Worm (Caenorhabditis elegans) whole organism, late embryonic: ENCODE data around the gene sre-5.

Experiments
- C08G9.2 ChIP-seq: sonication (generic microtip); optimal IDR thresholded peaks from 2 replicates; lab custom pipeline; 2016; ENCODE audit warnings: mild to moderate bottlenecking, missing genetic modification characterization, moderate library complexity, missing compliant biosample characterization
- C38D4.7 ChIP-seq: fragments of 200-800 bp; sonication (Bioruptor generic); optimal IDR thresholded peaks from 2 replicates; lab custom pipeline; 2018; ENCODE audit warnings: mild to moderate bottlenecking, missing genetic modification characterization, moderate library complexity, missing compliant biosample characterization
- F13H6.1 ChIP-seq: sonication (generic microtip); optimal IDR thresholded peaks from 2 replicates; lab custom pipeline; 2016; ENCODE audit warnings: missing genetic modification characterization, missing compliant biosample characterization
- K02D7.2 ChIP-seq: sonication (generic microtip); optimal IDR thresholded peaks from 2 replicates; lab custom pipeline; 2017; ENCODE audit warnings: mild to moderate bottlenecking, missing genetic modification characterization, missing compliant biosample characterization
- Y22D7AL.16 ChIP-seq: sonication (generic microtip); optimal IDR thresholded peaks from 2 replicates; lab custom pipeline; 2016; ENCODE audit warnings: missing genetic modification characterization, missing compliant biosample characterization
- ahr-1 ChIP-seq: sonication (generic microtip); optimal IDR thresholded peaks from 2 replicates; lab custom pipeline; 2016; ENCODE audit warnings: missing genetic modification characterization, missing compliant biosample characterization
- ceh-18 ChIP-seq: sonication (generic microtip); optimal IDR thresholded peaks from 2 replicates; lab custom pipeline; 2016; ENCODE audit warnings: missing genetic modification characterization, missing compliant biosample characterization
- ceh-19 ChIP-seq: fragments of 200-800 bp; sonication (Bioruptor generic); optimal IDR thresholded peaks from 2 replicates; lab custom pipeline; 2018; ENCODE audit warnings: mild to moderate bottlenecking, missing genetic modification characterization, missing compliant biosample characterization
- ceh-24 ChIP-seq: sonication (generic microtip); optimal IDR thresholded peaks from 2 replicates; lab custom pipeline; 2016; ENCODE audit warnings: mild to moderate bottlenecking, missing genetic modification characterization, missing compliant biosample characterization
- ceh-31 ChIP-seq: sonication (generic microtip); optimal IDR thresholded peaks from 2 replicates; lab custom pipeline; 2016; ENCODE audit warnings: missing genetic modification characterization, missing compliant biosample characterization
- ceh-34 ChIP-seq: sonication (generic microtip); optimal IDR thresholded peaks from 2 replicates; lab custom pipeline; 2016; ENCODE audit warnings: mild to moderate bottlenecking, missing genetic modification characterization, missing compliant biosample characterization
- ceh-45 ChIP-seq: fragments of 200-800 bp; sonication (Bioruptor generic); IDR thresholded peaks from 2 replicates; pipeline ENCODE4 v1.3.6; 2022; ENCODE audit warnings: missing genetic modification reagents, missing genetic modification characterization, missing compliant biosample characterization
- ceh-48 ChIP-seq: sonication (generic microtip); optimal IDR thresholded peaks from 2 replicates; lab custom pipeline; 2016; ENCODE audit warnings: missing genetic modification characterization, inconsistent platforms, missing compliant biosample characterization
- ceh-6 ChIP-seq: fragments of 200-800 bp; sonication (Bioruptor generic); optimal IDR thresholded peaks from 2 replicates; lab custom pipeline; 2018; ENCODE audit warnings: mild to moderate bottlenecking, missing genetic modification characterization, missing compliant biosample characterization
- dve-1 ChIP-seq: sonication (generic microtip); optimal IDR thresholded peaks from 2 replicates; lab custom pipeline; 2017; ENCODE audit warnings: antibody characterized with exemption, mild to moderate bottlenecking, missing genetic modification characterization, missing compliant biosample characterization
- elt-2 ChIP-seq: sonication (generic microtip); optimal IDR thresholded peaks from 2 replicates; lab custom pipeline; 2016; ENCODE audit warnings: missing genetic modification reagents, missing genetic modification characterization, missing compliant biosample characterization
- elt-4 ChIP-seq: sonication (generic microtip); optimal IDR thresholded peaks from 2 replicates; lab custom pipeline; 2016; ENCODE audit warnings: missing genetic modification characterization, missing compliant biosample characterization
- eyg-1 ChIP-seq: sonication (generic microtip); optimal IDR thresholded peaks from 2 replicates; lab custom pipeline; 2016; ENCODE audit warnings: missing genotype, missing genetic modification characterization, missing compliant biosample characterization
- fax-1 ChIP-seq: sonication (generic microtip); optimal IDR thresholded peaks from 2 replicates; lab custom pipeline; 2016; ENCODE audit warnings: missing genotype, missing genetic modification characterization, missing compliant biosample characterization
- fkh-10 ChIP-seq: fragments of 150-350 bp; optimal IDR thresholded peaks from 2 replicates; lab custom pipeline; 2014; ENCODE audit warnings: missing biosample characterization, missing genetic modification reagents, missing genetic modification characterization
- fkh-6 ChIP-seq: sonication (generic microtip); optimal IDR thresholded peaks from 2 replicates; lab custom pipeline; 2016; ENCODE audit warnings: missing genetic modification characterization, missing compliant biosample characterization
- hlh-13 ChIP-seq: fragments of 200-800 bp; sonication (Bioruptor generic); optimal IDR thresholded peaks from 2 replicates; lab custom pipeline; 2018; ENCODE audit warnings: mild to moderate bottlenecking, missing genetic modification characterization, missing compliant biosample characterization
- hlh-15 ChIP-seq: sonication (generic microtip); optimal IDR thresholded peaks from 2 replicates; lab custom pipeline; 2016; ENCODE audit warnings: missing genetic modification characterization, missing compliant biosample characterization
- hlh-30 ChIP-seq: sonication (generic microtip); optimal IDR thresholded peaks from 2 replicates; lab custom pipeline; 2017; ENCODE audit warnings: antibody characterized with exemption, missing genetic modification characterization, missing compliant biosample characterization; ENCODE audit not compliant: insufficient read depth
- hlh-6 ChIP-seq: sonication (generic microtip); optimal IDR thresholded peaks from 2 replicates; lab custom pipeline; 2016; ENCODE audit warnings: missing genotype, missing genetic modification characterization, missing compliant biosample characterization
- hlh-8 ChIP-seq: sonication (generic microtip); optimal IDR thresholded peaks from 2 replicates; lab custom pipeline; 2016; ENCODE audit warnings: missing genotype, missing genetic modification characterization, missing compliant biosample characterization
- lim-6 ChIP-seq: sonication (generic microtip); optimal IDR thresholded peaks from 2 replicates; lab custom pipeline; 2016; ENCODE audit warnings: missing genetic modification characterization, missing compliant biosample characterization
- mec-3 ChIP-seq: sonication (generic microtip); optimal IDR thresholded peaks from 2 replicates; lab custom pipeline; 2016; ENCODE audit warnings: borderline replicate concordance, missing genetic modification characterization, missing compliant biosample characterization
- nfya-1 ChIP-seq: sonication (generic microtip); optimal IDR thresholded peaks from 2 replicates; lab custom pipeline; 2017; ENCODE audit warnings: missing genetic modification characterization, mild to moderate bottlenecking, missing compliant biosample characterization, antibody characterized with exemption, moderate library complexity
- nhr-11 ChIP-seq: fragments of 150-350 bp; optimal IDR thresholded peaks from 2 replicates; lab custom pipeline; 2014; ENCODE audit warnings: missing biosample characterization, missing genetic modification characterization
- nhr-232 ChIP-seq: sonication (generic microtip); optimal IDR thresholded peaks from 2 replicates; lab custom pipeline; 2016; ENCODE audit warnings: missing genetic modification characterization, missing compliant biosample characterization
- odd-2 ChIP-seq: sonication (generic microtip); optimal IDR thresholded peaks from 2 replicates; lab custom pipeline; 2017; ENCODE audit warnings: antibody characterized with exemption, mild to moderate bottlenecking, missing genetic modification characterization, missing compliant biosample characterization
- pag-3 ChIP-seq: sonication (generic microtip); optimal IDR thresholded peaks from 2 replicates; lab custom pipeline; 2016; ENCODE audit warnings: missing compliant biosample characterization, missing genetic modification characterization, borderline replicate concordance
- pha-2 ChIP-seq: sonication (generic microtip); optimal IDR thresholded peaks from 2 replicates; lab custom pipeline; 2017; ENCODE audit warnings: mild to moderate bottlenecking, missing genetic modification characterization, missing compliant biosample characterization
- pha-4 ChIP-seq: fragments of 150-350 bp; optimal IDR thresholded peaks from 2 replicates; lab custom pipeline; 2018; ENCODE audit warnings: missing biosample characterization, missing genetic modification reagents, missing genetic modification characterization
- pqm-1 ChIP-seq: sonication (generic microtip); optimal IDR thresholded peaks from 2 replicates; lab custom pipeline; 2016; ENCODE audit warnings: missing genetic modification characterization, missing compliant biosample characterization
- pros-1 ChIP-seq: fragments of 150-350 bp; optimal IDR thresholded peaks from 2 replicates; lab custom pipeline; 2014; ENCODE audit warnings: missing biosample characterization, missing genetic modification reagents, missing genetic modification characterization
- ref-2 ChIP-seq: sonication (generic microtip); optimal IDR thresholded peaks from 2 replicates; lab custom pipeline; 2016; ENCODE audit warnings: missing genetic modification characterization, missing compliant biosample characterization
- rnt-1 ChIP-seq: sonication (generic microtip); optimal IDR thresholded peaks from 2 replicates; lab custom pipeline; 2016; ENCODE audit warnings: missing genetic modification characterization, missing compliant biosample characterization
- sdc-2 ChIP-seq: sonication (generic microtip); optimal IDR thresholded peaks from 2 replicates; lab custom pipeline; 2016; ENCODE audit warnings: missing genotype, missing genetic modification characterization, missing compliant biosample characterization
- sox-4 ChIP-seq: sonication (generic microtip); optimal IDR thresholded peaks from 2 replicates; lab custom pipeline; 2017; ENCODE audit warnings: mild to moderate bottlenecking, missing genetic modification characterization, inconsistent platforms, missing compliant biosample characterization
- tbx-2 ChIP-seq: sonication (generic microtip); optimal IDR thresholded peaks from 2 replicates; lab custom pipeline; 2016; ENCODE audit warnings: missing genetic modification characterization, missing compliant biosample characterization
- tbx-7 ChIP-seq: sonication (generic microtip); optimal IDR thresholded peaks from 2 replicates; lab custom pipeline; 2016; ENCODE audit warnings: missing genotype, missing genetic modification characterization, missing compliant biosample characterization
- unc-3 ChIP-seq, 2 experiments: fragments of 200-800 bp in 1 of 2; sonication (Bioruptor generic) in 1 of 2; sonication (generic microtip) in 1 of 2; conservative IDR thresholded peaks in 1 of 2; optimal IDR thresholded peaks in 1 of 2; 2 replicates each; pipeline versions ENCODE4 v1.3.6 to Lab custom; 2016 to 2022; ENCODE audit warnings: missing compliant biosample characterization in 2 of 2, missing genetic modification characterization in 2 of 2, missing genetic modification reagents in 1 of 2
- unc-42 ChIP-seq: sonication (generic microtip); optimal IDR thresholded peaks from 2 replicates; lab custom pipeline; 2016; ENCODE audit warnings: missing genotype, missing genetic modification characterization, missing compliant biosample characterization
- unc-55 ChIP-seq: sonication (generic microtip); optimal IDR thresholded peaks from 2 replicates; lab custom pipeline; 2017; ENCODE audit warnings: missing biosample characterization, missing genetic modification reagents, missing genetic modification characterization
- unc-86 ChIP-seq: sonication (generic microtip); optimal IDR thresholded peaks from 2 replicates; lab custom pipeline; 2016; ENCODE audit warnings: missing genetic modification characterization, missing compliant biosample characterization
- zip-5 ChIP-seq: sonication (generic microtip); optimal IDR thresholded peaks from 2 replicates; lab custom pipeline; 2016; ENCODE audit warnings: missing genetic modification characterization, missing compliant biosample characterization

The sre-5 gene

ce11 chrIV:3597356-3597755 is 32.4 kb downstream of the sre-5 start:
- TF ChIP-seq ceh-48 (no peak), nfya-1 (no peak), ref-2 (tag; lab: Kevin White, UChicago) (no peak), sdc-2 (tag; lab: Kevin White, UChicago) (no peak), pqm-1 (tag; lab: Kevin White, UChicago) (no peak), dve-1 (tag; lab: Kevin White, UChicago) (no peak), hlh-30 (tag; lab: Kevin White, UChicago) (no peak), unc-3 (GFP tag; conservative IDR thresholded peaks at IDR 0.05; lab: Robert Waterston, UW) (no peak), unc-3 (tag; optimal IDR thresholded peaks at IDR 0.05; lab: Kevin White, UChicago) (no peak), pha-2 (tag; lab: Kevin White, UChicago) (no peak), fkh-10 (GFP tag; lab: Kevin White, UChicago) (no peak), rnt-1 (no peak), C08G9.2 (tag; lab: Kevin White, UChicago) (no peak), ceh-19 (no peak), fax-1 (tag; lab: Kevin White, UChicago) (no peak), pha-4 (tag; lab: Kevin White, UChicago) (no peak), unc-86 (tag; lab: Kevin White, UChicago) (no peak), odd-2 (tag; lab: Kevin White, UChicago) (no peak), nhr-232 (tag; lab: Kevin White, UChicago) (no peak), lim-6 (no peak)
- TF ChIP-seq, all 69 proteins: peak for 0

ce11 chrIV:3598452-3598851 is 33.5 kb downstream of the sre-5 start, which contains the start of gene Y37E11B.5:
Y37E11B.5 (minus strand) TSS chrIV:3598552.
- TF ChIP-seq ceh-24 (tag; lab: Kevin White, UChicago) (no peak), ahr-1 (tag; lab: Kevin White, UChicago) (no peak), Y22D7AL.16 (no peak), fax-1 (tag; lab: Kevin White, UChicago) (no peak), pqm-1 (tag; lab: Kevin White, UChicago) (no peak), eyg-1 (tag; lab: Kevin White, UChicago) (no peak), mec-3 (tag; lab: Kevin White, UChicago) (no peak), pag-3 (tag; lab: Kevin White, UChicago) (no peak), nhr-11 (tag; lab: Kevin White, UChicago) (no peak), hlh-13 (GFP tag; lab: Kevin White, UChicago) (no peak), ceh-6 (GFP tag; lab: Kevin White, UChicago) (no peak), F13H6.1 (tag; lab: Kevin White, UChicago) (no peak), elt-4 (tag; lab: Kevin White, UChicago) (no peak), elt-2 (tag; lab: Kevin White, UChicago) (no peak)

- no peak for TF ChIP-seq zip-5 (tag; lab: Kevin White, UChicago)
- no peak for TF ChIP-seq pros-1
- TF ChIP-seq unc-42 (tag; lab: Kevin White, UChicago), result peak; percentile 43
Measured at ce11 chrIV:3599126-3599525, 34.1 kb downstream of the sre-5 start, which contains the start of gene Y37E11B.6. Y37E11B.6 (minus strand) TSS chrIV:3599306.

DNA sequence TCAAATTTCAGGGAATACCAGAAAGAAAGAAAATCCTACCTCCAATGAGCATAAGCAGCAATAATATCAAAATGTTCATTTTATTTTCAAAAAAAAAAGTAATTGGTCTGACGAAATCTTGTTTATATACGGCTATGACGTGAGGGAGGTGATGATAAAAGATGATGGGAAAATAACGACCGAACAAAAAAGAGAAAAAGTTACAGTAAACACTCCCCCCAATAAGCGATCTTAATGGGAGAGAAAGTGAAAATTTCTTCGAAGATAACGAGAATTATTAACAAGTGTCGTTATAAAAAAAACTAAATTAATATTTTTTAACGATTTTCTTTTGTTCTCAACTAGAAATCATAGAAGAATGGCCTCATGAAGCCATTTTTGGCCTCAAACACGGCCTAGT is 35.0 kb downstream of the sre-5 start, which contains the start of gene Y37E11B.7:
Gene Y37E11B.7, minus strand, starts transcription at position 207 of the 400 bp plus-strand sequence.
- TF ChIP-seq sox-4 (tag; lab: Kevin White, UChicago), result no peak
- no peak for TF ChIP-seq C38D4.7
- TF ChIP-seq hlh-8 (tag; lab: Kevin White, UChicago), result no peak
- no peak for TF ChIP-seq tbx-7 (tag; lab: Kevin White, UChicago)
- no peak for TF ChIP-seq pqm-1 (tag; lab: Kevin White, UChicago)
- no peak for TF ChIP-seq ceh-34 (tag; lab: Kevin White, UChicago)
- no peak for TF ChIP-seq hlh-6 (tag; lab: Kevin White, UChicago)
- no peak for TF ChIP-seq Y22D7AL.16
- TF ChIP-seq eyg-1 (tag; lab: Kevin White, UChicago), result no peak
- TF ChIP-seq K02D7.2 (tag; lab: Kevin White, UChicago), result no peak
- no peak for TF ChIP-seq unc-55 (GFP tag; lab: Kevin White, UChicago)
- no peak for TF ChIP-seq hlh-15
- TF ChIP-seq ceh-45 (GFP tag; lab: Robert Waterston, UW), result no peak
- TF ChIP-seq tbx-2, result no peak
- TF ChIP-seq fkh-6, result no peak
- no peak for TF ChIP-seq ceh-31 (tag; lab: Kevin White, UChicago)
- TF ChIP-seq ceh-24 (tag; lab: Kevin White, UChicago), result no peak
- TF ChIP-seq fax-1 (tag; lab: Kevin White, UChicago), result no peak
- TF ChIP-seq nhr-232 (tag; lab: Kevin White, UChicago), result no peak
- no peak for TF ChIP-seq ceh-18 (tag; lab: Kevin White, UChicago)
- TF ChIP-seq, all 69 proteins: peak for 0
